Worm (Caenorhabditis elegans) whole organism, midembryonic: Measurements from ENCODE around the gene cox-6B.

Experiments used
- T22C8.4 ChIP-seq: fragments of 200-800 bp; sonication (Bioruptor generic); IDR thresholded peaks from 2 replicates; pipeline ENCODE4 v1.3.6; 2022; ENCODE audit warnings: missing genetic modification characterization, missing compliant biosample characterization
- flt-1 ChIP-seq: fragments of 200-800 bp; sonication (Bioruptor generic); IDR thresholded peaks from 2 replicates; pipeline ENCODE4 v1.3.6; 2022; ENCODE audit warnings: missing genetic modification characterization, missing compliant biosample characterization
- tab-1 ChIP-seq: fragments of 200-800 bp; sonication (Bioruptor generic); IDR thresholded peaks from 2 replicates; pipeline ENCODE4 v1.3.6; 2022; ENCODE audit warnings: missing genetic modification characterization, missing compliant biosample characterization

DNA sequence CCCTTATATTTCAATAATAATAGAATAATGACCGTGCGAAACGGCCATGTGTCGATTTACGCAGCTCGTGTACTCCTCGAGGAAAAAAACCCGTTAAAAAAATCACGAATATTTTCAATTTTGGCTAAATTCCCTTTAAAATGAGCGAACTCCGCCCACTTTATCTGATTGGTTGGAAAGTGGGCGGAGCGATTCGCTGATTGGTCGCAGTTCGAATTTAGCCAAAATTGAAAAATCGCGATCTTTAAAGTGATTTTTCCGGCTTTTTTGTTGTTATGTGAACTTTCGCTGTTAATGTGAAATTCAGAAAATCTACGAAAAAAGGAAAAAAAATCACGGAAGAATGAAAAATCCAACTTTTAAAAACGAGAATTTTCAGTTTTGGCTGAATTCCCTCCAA lies 118.4 kb downstream of the cox-6B start:
- TF ChIP-seq flt-1 (GFP tag; lab: Robert Waterston, UW) (no peak), T22C8.4 (GFP tag; lab: Robert Waterston, UW) (no peak), tab-1 (no peak)
